Worm (Caenorhabditis elegans) whole organism, mixed stage, embryonic: ENCODE results near the gene ZK1248.17.

ENCODE experiments used
- M03D4.4 ChIP-seq: sonication (generic microtip); optimal IDR thresholded peaks from 2 replicates; lab custom pipeline; 2017; ENCODE audit warnings: mild to moderate bottlenecking, missing genetic modification characterization, missing compliant biosample characterization
- blmp-1 ChIP-seq: fragments of 150-350 bp; optimal IDR thresholded peaks from 2 replicates; lab custom pipeline; 2014; ENCODE audit warnings: missing biosample characterization, missing genetic modification characterization
- ceh-39 ChIP-seq: fragments of 150-350 bp; optimal IDR thresholded peaks from 2 replicates; lab custom pipeline; 2014; ENCODE audit warnings: missing biosample characterization, missing genetic modification characterization
- ceh-43 ChIP-seq: fragments of 200-800 bp; sonication (Bioruptor generic); optimal IDR thresholded peaks from 2 replicates; lab custom pipeline; 2018; ENCODE audit warnings: mild to moderate bottlenecking, missing genetic modification characterization, moderate library complexity, missing compliant biosample characterization
- ceh-83 ChIP-seq: fragments of 200-800 bp; sonication (Bioruptor generic); optimal IDR thresholded peaks from 2 replicates; lab custom pipeline; 2018; ENCODE audit warnings: mild to moderate bottlenecking, missing genetic modification characterization, missing compliant biosample characterization
- ces-1 ChIP-seq: fragments of 150-350 bp; optimal IDR thresholded peaks from 2 replicates; lab custom pipeline; 2014; ENCODE audit warnings: missing biosample characterization, missing genetic modification reagents, missing genetic modification characterization
- cnd-1 ChIP-seq: fragments of 200-800 bp; sonication (Bioruptor generic); optimal IDR thresholded peaks from 2 replicates; lab custom pipeline; 2018; ENCODE audit warnings: mild to moderate bottlenecking, missing genetic modification characterization, missing compliant biosample characterization
- elt-1 ChIP-seq: sonication (generic microtip); optimal IDR thresholded peaks from 2 replicates; lab custom pipeline; 2017; ENCODE audit warnings: missing genetic modification characterization, mild to moderate bottlenecking, missing compliant biosample characterization, antibody characterized with exemption, moderate library complexity, borderline replicate concordance; ENCODE audit not compliant: insufficient read depth
- elt-3 ChIP-seq: fragments of 150-350 bp; optimal IDR thresholded peaks from 2 replicates; lab custom pipeline; 2014; ENCODE audit warnings: missing biosample characterization, missing genetic modification characterization
- flh-1 ChIP-seq: fragments of 200-800 bp; sonication (Bioruptor generic); optimal IDR thresholded peaks from 2 replicates; lab custom pipeline; 2018; ENCODE audit warnings: mild to moderate bottlenecking, missing genetic modification characterization, moderate library complexity, missing compliant biosample characterization
- ham-2 ChIP-seq: fragments of 200-800 bp; sonication (Bioruptor generic); optimal IDR thresholded peaks from 2 replicates; lab custom pipeline; 2018; ENCODE audit warnings: mild to moderate bottlenecking, missing genetic modification characterization, missing compliant biosample characterization
- hlh-1 ChIP-seq: fragments of 150-350 bp; optimal IDR thresholded peaks from 2 replicates; lab custom pipeline; 2014; ENCODE audit warnings: missing biosample characterization, missing genetic modification reagents, missing genetic modification characterization
- lin-13 ChIP-seq: fragments of 150-350 bp; optimal IDR thresholded peaks from 2 replicates; lab custom pipeline; 2014; ENCODE audit warnings: missing biosample characterization, missing genetic modification characterization
- lin-32 ChIP-seq: fragments of 200-800 bp; sonication (Bioruptor generic); optimal IDR thresholded peaks from 2 replicates; lab custom pipeline; 2018; ENCODE audit warnings: mild to moderate bottlenecking, missing genetic modification characterization, missing compliant biosample characterization
- lsy-2 ChIP-seq: fragments of 150-350 bp; optimal IDR thresholded peaks from 2 replicates; lab custom pipeline; 2014; ENCODE audit warnings: missing biosample characterization, missing genetic modification characterization
- mab-5 ChIP-seq: fragments of 150-350 bp; optimal IDR thresholded peaks from 2 replicates; lab custom pipeline; 2014; ENCODE audit warnings: missing biosample characterization, missing genetic modification characterization
- mep-1 ChIP-seq: fragments of 150-350 bp; optimal IDR thresholded peaks from 2 replicates; lab custom pipeline; 2017; ENCODE audit warnings: missing biosample characterization, missing genetic modification reagents, missing genetic modification characterization, inconsistent platforms
- mls-2 ChIP-seq: sonication (generic microtip); optimal IDR thresholded peaks from 2 replicates; lab custom pipeline; 2016; ENCODE audit warnings: mild to moderate bottlenecking, missing genetic modification characterization, moderate library complexity, missing compliant biosample characterization
- nhr-12 ChIP-seq: fragments of 150-350 bp; optimal IDR thresholded peaks from 2 replicates; lab custom pipeline; 2014; ENCODE audit warnings: missing biosample characterization, missing genetic modification characterization
- nhr-2 ChIP-seq: fragments of 150-350 bp; optimal IDR thresholded peaks from 2 replicates; lab custom pipeline; 2014; ENCODE audit warnings: missing biosample characterization, missing genetic modification characterization
- nhr-237 ChIP-seq: fragments of 150-350 bp; optimal IDR thresholded peaks from 2 replicates; lab custom pipeline; 2014; ENCODE audit warnings: missing biosample characterization, missing genetic modification characterization
- nhr-28 ChIP-seq: fragments of 150-350 bp; optimal IDR thresholded peaks from 2 replicates; lab custom pipeline; 2014; ENCODE audit warnings: missing biosample characterization, missing genetic modification characterization
- nhr-76 ChIP-seq: sonication (generic microtip); optimal IDR thresholded peaks from 2 replicates; lab custom pipeline; 2017; ENCODE audit warnings: missing biosample characterization, missing genetic modification characterization
- sem-2 ChIP-seq: fragments of 200-800 bp; sonication (Bioruptor generic); optimal IDR thresholded peaks from 2 replicates; lab custom pipeline; 2018; ENCODE audit warnings: mild to moderate bottlenecking, missing genetic modification characterization, missing compliant biosample characterization
- snpc-4 ChIP-seq: fragments of 150-350 bp; optimal IDR thresholded peaks from 2 replicates; lab custom pipeline; 2014; ENCODE audit warnings: missing biosample characterization, missing genetic modification characterization
- tbx-8 ChIP-seq: fragments of 200-800 bp; sonication (Bioruptor generic); optimal IDR thresholded peaks from 2 replicates; lab custom pipeline; 2018; ENCODE audit warnings: mild to moderate bottlenecking, missing genetic modification characterization, moderate library complexity, missing compliant biosample characterization
- unc-120 ChIP-seq: sonication (generic microtip); optimal IDR thresholded peaks from 2 replicates; lab custom pipeline; 2017; ENCODE audit warnings: missing genetic modification characterization, missing compliant biosample characterization; ENCODE audit not compliant: poor library complexity, severe bottlenecking
- unc-39 ChIP-seq: fragments of 150-350 bp; optimal IDR thresholded peaks from 2 replicates; lab custom pipeline; 2014; ENCODE audit warnings: missing biosample characterization, missing genetic modification characterization
- unc-62 ChIP-seq: fragments of 150-350 bp; optimal IDR thresholded peaks from 2 replicates; lab custom pipeline; 2014; ENCODE audit warnings: missing biosample characterization, missing genetic modification reagents, missing genetic modification characterization
- zip-8 ChIP-seq: fragments of 150-350 bp; optimal IDR thresholded peaks from 2 replicates; lab custom pipeline; 2014; ENCODE audit warnings: missing biosample characterization, missing genetic modification characterization
- ztf-11 ChIP-seq: fragments of 150-350 bp; optimal IDR thresholded peaks from 2 replicates; lab custom pipeline; 2014; ENCODE audit warnings: missing biosample characterization, missing genetic modification characterization

Gene ZK1248.17

DNA sequence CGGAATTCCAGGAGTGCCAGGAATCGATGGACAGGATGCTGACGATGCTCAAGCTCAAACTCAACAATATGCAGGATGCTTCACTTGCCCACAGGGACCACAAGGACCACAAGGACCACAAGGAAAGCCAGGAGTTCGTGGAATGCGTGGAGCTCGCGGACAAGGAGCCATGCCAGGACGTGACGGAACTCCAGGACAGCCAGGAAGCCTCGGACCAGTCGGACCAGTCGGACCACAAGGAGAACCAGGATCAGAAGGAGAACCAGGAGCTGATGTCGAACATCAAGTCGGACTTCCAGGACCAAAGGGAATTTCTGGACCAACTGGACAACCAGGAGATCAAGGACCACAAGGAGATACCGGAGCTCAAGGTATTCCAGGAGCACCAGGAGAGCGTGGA, 14.0 kb downstream of the ZK1248.17 start:
- TF ChIP-seq lin-13 (tag; lab: Kevin White, UChicago) = no peak
- TF ChIP-seq nhr-76 (tag; lab: Kevin White, UChicago) = no peak
- no peak for TF ChIP-seq M03D4.4 (tag; lab: Kevin White, UChicago)
- TF ChIP-seq zip-8 (tag; lab: Kevin White, UChicago) = no peak
- no peak for TF ChIP-seq mep-1
- no peak for TF ChIP-seq hlh-1 (tag; lab: Kevin White, UChicago)
- no peak for TF ChIP-seq sem-2

DNA sequence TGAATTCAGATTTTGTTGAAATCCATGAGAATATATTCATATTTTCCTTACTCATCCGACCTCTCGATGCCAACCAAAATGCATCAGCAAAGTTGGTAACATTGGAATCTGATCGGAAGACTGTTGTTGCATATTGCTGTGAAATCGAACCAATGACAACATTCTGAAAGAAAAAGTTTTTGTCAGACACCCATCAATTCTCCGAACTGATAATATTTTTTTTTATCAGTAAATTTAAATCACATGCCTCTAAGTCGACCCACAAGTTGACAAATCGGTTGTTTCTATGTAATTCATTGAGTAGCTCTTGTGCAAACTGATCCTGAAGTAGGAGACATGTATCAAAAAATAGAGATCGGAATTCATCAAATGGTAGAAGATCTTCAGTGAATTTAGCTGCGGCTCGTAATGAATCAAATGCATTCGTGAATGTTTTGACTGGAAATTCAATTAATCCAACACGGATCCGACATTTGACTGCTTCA, 15.4 kb downstream of the ZK1248.17 start, which contains the start of gene col-74:
col-74 (plus strand) TSS at position 435 of the 485 bp plus-strand sequence.
- no peak for TF ChIP-seq unc-120 (tag; lab: Kevin White, UChicago)
- no peak for TF ChIP-seq unc-39
- no peak for TF ChIP-seq nhr-2
- no peak for TF ChIP-seq nhr-76 (tag; lab: Kevin White, UChicago)

DNA sequence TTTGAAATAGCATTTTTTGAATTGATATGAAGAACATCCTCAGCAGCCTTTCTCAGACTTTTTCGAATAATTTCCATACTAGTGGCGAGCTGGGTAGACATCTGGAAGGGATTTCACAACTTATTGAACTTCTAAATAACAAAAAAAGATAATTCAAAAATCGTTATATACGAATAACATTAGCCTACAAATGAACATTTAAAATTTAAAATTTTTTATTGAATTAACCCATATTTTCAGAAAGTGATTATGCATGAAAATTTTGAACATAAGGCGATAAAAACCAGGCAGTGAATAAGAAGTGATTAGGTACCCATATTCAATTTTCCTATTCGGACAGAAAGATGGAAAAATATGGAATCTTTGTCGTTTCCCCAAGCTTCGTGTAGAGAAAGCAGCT, 16.9 kb downstream of the ZK1248.17 start, which contains the start of gene ZK1248.11:
ZK1248.11 (minus strand) TSS at position 101 of the 400 bp plus-strand sequence.
- no peak for TF ChIP-seq nhr-28 (tag; lab: Kevin White, UChicago)
- no peak for TF ChIP-seq elt-3 (tag; lab: Kevin White, UChicago)
- TF ChIP-seq blmp-1 = no peak
- no peak for TF ChIP-seq ceh-83 (GFP tag; lab: Kevin White, UChicago)
- no peak for TF ChIP-seq lin-32
- no peak for TF ChIP-seq cnd-1 (tag; lab: Kevin White, UChicago)
- no peak for TF ChIP-seq flh-1 (GFP tag; lab: Kevin White, UChicago)
- TF ChIP-seq unc-39 = no peak
- TF ChIP-seq mab-5 (tag; lab: Kevin White, UChicago) = no peak
- no peak for TF ChIP-seq nhr-76 (tag; lab: Kevin White, UChicago)
- no peak for TF ChIP-seq lsy-2 (tag; lab: Kevin White, UChicago)
- TF ChIP-seq nhr-12 = no peak
- TF ChIP-seq ceh-39 (tag; lab: Kevin White, UChicago) = no peak
- TF ChIP-seq M03D4.4 (tag; lab: Kevin White, UChicago) = no peak
- TF ChIP-seq mep-1 = no peak
- no peak for TF ChIP-seq ceh-43
- TF ChIP-seq ztf-11 (tag; lab: Kevin White, UChicago) = no peak
- no peak for TF ChIP-seq nhr-237 (tag; lab: Kevin White, UChicago)
- no peak for TF ChIP-seq ham-2 (GFP tag; lab: Kevin White, UChicago)

DNA sequence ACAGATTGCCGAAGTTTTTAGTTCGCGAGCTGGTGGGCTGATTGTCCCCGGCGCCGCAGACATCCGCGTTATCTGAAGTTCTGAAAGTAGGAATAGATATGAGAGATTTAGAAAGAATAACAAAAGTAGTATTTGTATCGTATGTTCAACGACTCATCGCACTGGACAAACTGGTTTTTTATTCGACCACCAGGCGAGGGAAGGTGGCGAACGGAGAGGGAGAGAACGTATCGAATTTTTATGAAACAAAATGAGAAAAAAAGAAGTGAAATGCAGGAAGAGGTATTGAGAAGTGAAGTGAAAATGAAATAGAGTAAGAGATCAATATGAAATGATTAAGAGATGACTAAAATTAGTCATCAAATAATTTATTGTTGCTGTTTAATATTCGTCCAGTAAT, 18.0 kb downstream of the ZK1248.17 start, which contains the start of gene tbc-2:
tbc-2 (minus strand) TSS at position 80 of the 400 bp plus-strand sequence.
- TF ChIP-seq snpc-4 (tag; lab: Kevin White, UChicago) = no peak
- TF ChIP-seq nhr-76 (tag; lab: Kevin White, UChicago) = no peak
- no peak for TF ChIP-seq ceh-83 (GFP tag; lab: Kevin White, UChicago)
- TF ChIP-seq nhr-12 = no peak
- TF ChIP-seq tbx-8 = no peak
- no peak for TF ChIP-seq hlh-1 (tag; lab: Kevin White, UChicago)
- TF ChIP-seq ceh-39 (tag; lab: Kevin White, UChicago) = no peak
- TF ChIP-seq nhr-237 (tag; lab: Kevin White, UChicago) = no peak
- TF ChIP-seq, all 35 proteins: peak for 0

DNA sequence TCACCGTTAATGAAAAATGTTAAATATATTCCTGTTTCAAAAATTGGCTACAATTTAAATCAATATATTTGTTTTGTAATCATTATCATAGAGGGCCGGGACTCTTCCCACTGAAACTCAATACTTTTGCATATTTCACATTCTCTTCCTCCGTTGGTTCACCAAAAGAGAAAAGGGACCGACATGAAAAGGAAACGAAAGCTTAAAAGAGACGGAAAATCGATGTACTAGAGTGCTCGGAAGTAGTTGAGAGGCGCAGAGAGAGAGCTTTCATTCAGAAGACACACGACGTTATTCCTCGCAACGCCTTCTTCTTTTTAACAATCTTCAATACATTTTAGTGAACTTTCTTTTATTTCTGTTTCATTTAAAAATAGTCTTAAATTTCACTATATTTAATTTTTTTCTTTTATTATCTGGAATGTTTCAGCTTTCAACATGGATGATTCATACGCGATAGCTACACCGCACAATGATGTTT, 25.0 kb downstream of the ZK1248.17 start, which contains the start of gene ehs-1:
ehs-1 (plus strand) TSS at position 431 of the 481 bp plus-strand sequence.
- TF ChIP-seq mls-2 (tag; lab: Kevin White, UChicago) (no peak), lin-32 (no peak), ces-1 (GFP tag; lab: Kevin White, UChicago) (peak; percentile 8), flh-1 (GFP tag; lab: Kevin White, UChicago) (no peak), lin-13 (tag; lab: Kevin White, UChicago) (no peak), unc-62 (GFP tag; lab: Kevin White, UChicago) (peak; percentile 5)

DNA sequence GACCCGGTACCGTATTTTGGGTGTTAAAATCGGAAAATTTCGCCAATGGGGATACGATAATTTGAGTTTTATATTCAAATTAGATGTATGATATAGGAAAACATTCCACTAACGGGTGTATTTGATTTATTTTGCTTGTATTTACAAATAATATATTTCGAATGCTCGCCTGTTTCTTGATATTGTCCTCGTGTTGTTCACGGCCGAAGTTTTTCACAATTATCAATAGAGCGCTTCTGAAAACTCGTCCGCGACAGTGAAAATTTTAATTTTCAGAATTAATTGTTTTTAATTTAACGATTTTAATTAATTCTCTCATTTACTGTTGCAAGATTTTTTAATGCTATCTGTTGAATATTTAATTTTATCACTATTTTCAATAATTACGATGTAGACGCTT, 25.7 kb downstream of the ZK1248.17 start:
- TF ChIP-seq mab-5 (tag; lab: Kevin White, UChicago) = no peak
- no peak for TF ChIP-seq cnd-1 (tag; lab: Kevin White, UChicago)
- no peak for TF ChIP-seq unc-120 (tag; lab: Kevin White, UChicago)
- TF ChIP-seq elt-1 (tag; lab: Kevin White, UChicago) = no peak
- no peak for TF ChIP-seq sem-2
